Fruit fly (Drosophila melanogaster) whole organism, larva: Measurements from ENCODE around the gene CG7239.

Experiments used
- noc ChIP-seq: fragments of 200-800 bp; sonication (Bioruptor generic); optimal IDR thresholded peaks from 3 replicates; lab custom pipeline; 2019; ENCODE audit warnings: missing biosample characterization, mild to moderate bottlenecking, missing genetic modification characterization, moderate library complexity

Gene CG7239

DNA sequence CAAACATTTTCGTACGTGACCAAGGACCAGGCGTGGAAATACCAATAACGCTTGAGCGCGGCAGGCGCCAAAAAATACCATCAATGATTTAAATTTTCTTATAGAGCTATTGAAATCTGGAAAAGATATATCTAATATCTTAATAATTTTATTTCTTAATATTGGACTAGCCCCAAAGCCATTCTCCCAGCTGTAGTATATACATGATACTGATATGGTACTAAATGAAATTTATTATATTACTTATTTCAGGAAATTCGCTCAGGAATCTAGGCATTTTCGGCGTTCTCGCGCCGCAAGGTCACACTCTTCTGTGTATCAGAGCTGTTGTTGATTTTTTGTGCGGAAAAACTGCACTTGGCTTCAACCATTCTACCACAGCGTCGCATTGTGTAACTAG lies at the start of gene CG7239, which contains the start of gene CG14005:
Gene CG7239 (plus strand): TSS at position 295 of the 400 bp plus-strand sequence.
Gene CG14005 (minus strand): TSS at position 50 of the 400 bp plus-strand sequence.
- TF ChIP-seq noc (tag; lab: Kevin White, UChicago), result no peak

DNA sequence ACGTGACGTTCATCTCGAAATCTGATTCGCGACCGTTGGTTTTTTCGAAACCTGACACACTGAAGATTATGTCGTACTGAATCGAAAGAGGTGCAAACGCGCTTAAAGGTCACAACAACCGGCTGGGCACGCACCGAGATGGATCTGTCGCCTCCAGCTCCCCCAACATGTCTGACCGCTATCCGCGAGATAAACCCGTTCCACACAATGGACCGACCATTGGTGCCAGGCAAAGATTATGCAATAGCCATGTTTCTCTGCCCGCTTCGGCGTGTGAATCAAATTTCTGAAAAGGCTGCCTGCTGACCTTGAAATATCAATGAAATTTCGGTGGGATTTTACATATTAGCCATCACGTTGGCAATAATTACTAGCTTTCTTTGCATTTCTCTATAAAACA lies 36.9 kb upstream of the CG7239 start:
- TF ChIP-seq noc (tag; lab: Kevin White, UChicago), result no peak

DNA sequence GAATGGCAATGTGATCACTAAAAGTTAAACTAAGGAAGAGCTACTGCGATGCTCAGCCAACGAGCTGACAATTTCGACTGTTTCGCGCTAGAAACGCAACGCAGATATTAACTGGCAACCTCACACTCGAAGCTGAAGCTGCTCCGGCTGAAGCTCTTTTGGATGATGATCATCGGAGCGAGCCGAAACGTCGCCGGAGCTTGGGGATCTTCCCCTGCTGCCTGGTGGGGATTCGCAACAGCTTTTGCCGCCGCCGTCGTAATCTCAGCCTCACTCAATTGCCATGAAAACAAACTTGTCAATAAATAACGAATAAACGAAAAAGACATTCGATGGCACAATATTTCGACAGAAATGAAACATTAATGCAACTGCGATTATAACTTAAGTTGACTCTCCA lies 36.0 kb upstream of the CG7239 start, which contains the start of gene obst-E:
Gene obst-E (minus strand): TSS at position 101 of the 400 bp plus-strand sequence.
- TF ChIP-seq noc (tag; lab: Kevin White, UChicago), result no peak

DNA sequence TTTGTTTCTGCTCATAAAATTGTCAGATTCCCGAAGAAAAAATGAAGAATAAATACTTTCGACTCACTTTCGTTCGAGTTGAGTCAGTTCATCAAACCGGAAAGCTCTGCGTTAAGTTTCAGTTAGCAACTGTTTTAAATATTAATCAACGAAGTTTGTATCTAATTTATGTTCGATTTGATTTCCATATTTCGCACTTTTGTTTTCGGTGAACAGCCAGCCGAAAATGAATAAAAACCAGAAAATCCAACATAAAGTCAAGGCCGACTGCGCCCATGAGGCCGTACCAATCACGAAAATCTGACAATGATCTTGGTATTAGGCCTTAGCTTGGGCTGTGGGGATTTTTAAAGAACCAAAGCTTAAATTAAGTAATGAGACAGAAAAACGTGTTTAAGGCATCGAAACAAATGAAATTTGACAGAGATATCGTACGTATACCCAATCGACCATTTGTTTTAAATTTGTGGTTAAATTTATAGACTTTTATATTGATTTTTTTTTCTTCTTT lies 35.5 kb upstream of the CG7239 start:
- TF ChIP-seq noc (tag; lab: Kevin White, UChicago), result no peak

DNA sequence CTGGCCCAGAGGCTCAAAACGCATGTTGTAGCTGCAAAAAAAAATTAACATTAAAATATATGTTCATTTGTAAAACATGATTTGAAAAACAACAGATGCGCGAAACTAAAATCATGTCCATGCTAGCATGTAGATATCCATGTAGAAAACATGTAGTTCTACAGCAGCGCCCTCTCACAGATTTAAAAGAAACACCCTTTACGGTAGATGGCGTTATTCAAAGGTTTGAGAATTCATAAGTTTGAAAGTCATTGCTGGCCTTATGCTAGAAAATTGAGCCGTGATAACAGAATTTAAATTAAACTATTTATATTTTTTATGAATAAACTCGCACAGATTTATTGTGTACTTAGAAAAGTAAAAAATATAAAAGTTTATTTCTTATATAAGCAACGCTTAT lies 30.8 kb upstream of the CG7239 start:
- TF ChIP-seq noc (tag; lab: Kevin White, UChicago), result no peak

DNA sequence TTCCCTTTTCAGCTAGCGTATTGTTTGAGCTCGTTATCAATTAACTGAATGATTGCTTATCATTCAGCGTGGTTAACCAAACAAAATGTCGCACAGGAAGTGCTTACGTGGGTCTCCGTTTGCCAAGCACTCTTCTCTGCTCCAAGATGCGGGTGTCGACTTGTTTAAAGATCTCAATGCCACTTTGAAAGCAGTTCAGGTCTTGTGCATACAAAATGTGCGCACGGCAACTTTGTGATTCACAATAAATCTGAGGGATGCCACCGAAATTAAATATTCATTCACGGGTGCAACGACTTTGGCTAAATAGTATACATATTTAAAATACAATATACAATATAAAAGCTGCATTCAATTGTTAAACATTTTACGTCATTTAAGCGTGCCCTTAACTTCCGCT lies 29.8 kb upstream of the CG7239 start:
- TF ChIP-seq noc (tag; lab: Kevin White, UChicago), result no peak

DNA sequence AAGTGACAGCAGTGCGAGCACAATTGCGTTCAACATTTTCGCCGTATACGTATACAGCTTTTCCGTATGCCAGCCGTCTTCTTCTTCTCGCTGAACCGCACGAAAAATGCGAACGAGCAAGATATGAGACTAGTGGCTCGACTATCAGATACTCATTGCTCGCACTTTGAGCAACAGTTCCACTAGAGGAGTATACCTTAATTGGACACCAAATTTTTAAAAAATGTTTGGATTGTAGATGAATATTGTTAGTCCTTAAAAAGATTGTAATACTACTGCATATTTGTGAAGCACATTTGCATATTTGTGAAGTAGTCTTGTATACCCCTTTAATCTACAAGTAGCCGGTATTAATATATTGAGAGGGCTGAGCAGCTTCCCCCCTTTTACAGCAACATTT lies 23.9 kb upstream of the CG7239 start:
- TF ChIP-seq noc (tag; lab: Kevin White, UChicago), result no peak

DNA sequence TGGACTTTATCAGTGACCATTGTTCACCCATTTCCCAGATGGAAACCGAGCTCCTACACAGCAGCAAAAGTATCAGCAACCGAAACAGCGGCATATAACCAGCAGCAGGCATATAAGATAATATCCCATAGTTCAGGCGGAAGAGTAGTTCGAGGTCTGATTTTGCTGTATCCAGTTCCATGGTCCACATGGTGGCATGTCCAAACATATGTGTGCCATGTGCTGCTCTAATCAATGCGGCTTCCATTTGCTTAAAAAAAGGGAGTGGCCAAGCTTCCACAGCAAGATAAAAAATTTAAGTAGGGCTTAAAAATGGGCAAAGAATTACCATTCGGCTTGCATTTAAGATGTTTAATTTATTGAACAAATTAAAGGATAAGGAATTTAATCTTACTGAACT lies 21.3 kb upstream of the CG7239 start:
- TF ChIP-seq noc (tag; lab: Kevin White, UChicago), result no peak

DNA sequence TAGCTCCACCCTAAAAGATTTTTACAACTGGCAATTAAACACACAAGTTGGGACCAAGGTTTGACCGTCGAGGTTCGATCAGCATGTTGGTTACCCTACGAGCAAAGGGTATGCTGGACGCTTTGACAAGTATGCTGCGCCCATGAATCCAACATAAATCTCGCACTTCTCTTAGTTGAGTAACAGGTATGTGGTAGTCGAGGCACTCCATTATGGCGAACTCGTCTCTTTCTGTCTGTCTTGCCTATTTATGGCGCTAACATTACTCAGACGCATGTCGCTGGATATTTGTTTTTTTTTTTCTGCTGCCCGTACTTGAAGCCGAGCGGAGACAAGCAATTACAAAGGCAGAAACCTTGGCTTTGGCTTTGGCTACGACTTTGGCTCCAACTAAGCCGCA lies 20.8 kb upstream of the CG7239 start:
- no peak for TF ChIP-seq noc (tag; lab: Kevin White, UChicago)

DNA sequence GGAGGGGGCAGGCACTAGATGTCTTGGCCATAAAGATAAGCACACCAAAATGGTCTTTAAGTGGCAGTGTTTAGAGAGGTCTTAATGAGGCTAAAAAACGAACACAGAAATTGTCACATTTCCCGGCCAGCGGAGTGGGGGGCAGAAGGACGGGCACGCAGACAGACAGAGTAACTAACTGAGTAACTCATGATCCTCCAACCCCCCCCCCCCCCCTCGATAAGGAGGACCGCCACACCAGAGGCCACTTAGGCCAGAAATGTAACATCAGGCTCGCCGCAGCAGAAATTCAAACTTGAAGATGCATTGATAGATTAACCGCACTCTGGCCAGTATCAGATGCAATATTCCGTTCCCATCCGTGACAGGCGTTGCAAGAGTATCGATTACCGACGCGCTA lies 19.2 kb upstream of the CG7239 start:
- no peak for TF ChIP-seq noc (tag; lab: Kevin White, UChicago)

DNA sequence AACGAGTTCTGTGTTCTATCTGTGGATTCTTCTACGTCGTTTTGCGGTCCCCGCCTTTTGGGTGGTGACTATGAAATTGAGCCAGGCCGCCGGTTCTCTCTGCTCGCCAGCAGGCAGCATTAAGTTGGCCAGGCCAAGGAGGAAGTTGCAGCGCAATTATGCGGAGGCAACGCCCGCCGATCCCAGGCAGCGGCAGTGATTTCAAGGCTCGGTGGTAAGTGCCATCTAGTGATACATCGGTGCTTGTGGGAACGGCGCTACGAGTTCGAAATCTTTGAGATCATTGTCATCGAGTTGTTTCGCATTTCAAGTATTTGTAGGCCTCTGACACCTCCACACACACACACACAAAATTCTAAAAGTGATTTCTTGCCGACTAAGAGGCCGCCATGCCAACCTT lies 18.3 kb upstream of the CG7239 start, which contains the start of gene CG31913:
Gene CG31913 (plus strand): TSS at position 301 of the 400 bp plus-strand sequence.
- no peak for TF ChIP-seq noc (tag; lab: Kevin White, UChicago)

DNA sequence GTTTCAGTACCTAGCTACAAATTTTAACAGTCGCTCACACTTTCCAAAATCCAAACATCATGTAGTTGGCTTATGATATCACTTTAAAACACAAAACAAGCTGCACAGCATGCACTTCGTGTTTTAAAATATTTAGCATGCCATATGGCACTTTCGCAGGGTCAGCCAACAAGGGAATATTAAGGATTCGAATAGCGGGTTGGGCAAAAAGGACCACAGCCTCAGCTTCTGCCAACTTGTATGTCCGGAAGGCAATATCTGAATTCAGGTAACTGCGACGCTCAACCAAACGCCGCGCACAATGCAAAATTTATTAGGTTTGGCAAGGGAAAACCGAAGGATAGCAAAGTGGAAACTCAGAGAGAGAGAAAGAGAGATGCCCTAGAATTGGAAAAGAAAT lies 12.8 kb upstream of the CG7239 start:
- no peak for TF ChIP-seq noc (tag; lab: Kevin White, UChicago)

DNA sequence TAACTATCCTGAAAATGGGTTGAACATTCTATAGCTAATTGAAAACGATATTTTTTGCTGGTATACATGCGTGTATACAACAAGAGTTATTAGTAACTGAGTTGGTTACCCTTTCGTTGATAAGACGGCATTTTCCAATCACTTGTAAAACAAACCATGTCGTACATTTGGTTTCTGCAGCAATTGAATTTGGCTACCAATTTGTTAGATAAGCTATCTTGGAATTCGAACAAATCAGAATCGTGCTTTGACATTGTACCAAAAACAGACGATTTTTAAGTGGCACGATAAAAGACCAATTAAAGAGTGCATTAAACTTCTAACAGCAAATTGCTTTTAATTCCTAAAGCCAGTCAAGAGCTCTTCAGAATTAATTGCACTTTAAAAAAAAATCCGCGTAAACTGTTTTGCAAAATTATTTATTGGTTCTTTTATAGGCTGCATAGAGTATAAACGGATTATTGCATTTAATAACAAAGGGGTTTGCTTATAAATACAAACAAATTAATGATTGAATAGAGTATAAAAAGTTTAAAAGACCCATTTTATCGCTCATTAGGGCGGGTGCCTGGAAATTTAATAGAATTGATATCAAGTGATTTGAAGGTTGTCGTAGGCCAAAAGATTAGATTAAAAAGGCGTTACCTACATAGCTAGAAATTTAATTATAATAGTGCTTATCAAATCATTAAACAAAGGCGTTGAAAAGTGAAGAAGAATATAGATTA lies 11.1 kb upstream of the CG7239 start:
- no peak for TF ChIP-seq noc (tag; lab: Kevin White, UChicago)

DNA sequence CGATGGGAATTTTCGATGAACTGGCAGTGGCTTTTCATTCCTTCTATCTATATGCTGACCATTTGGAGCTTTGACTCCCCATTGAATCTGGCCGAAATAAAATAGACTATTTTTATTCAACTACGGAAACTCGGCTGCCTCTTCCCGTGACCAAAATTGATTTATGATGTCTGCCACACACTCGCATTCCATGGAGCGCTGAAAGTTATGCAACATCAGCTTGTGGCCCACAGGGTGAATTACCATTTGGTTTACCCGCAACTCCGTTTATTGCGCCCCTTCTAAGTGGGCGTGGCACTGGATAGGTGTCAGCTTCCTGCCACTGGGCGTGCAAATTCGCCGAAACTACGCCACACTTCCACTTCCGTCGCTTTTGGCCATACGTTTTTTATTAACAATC lies 8.9 kb upstream of the CG7239 start:
- no peak for TF ChIP-seq noc (tag; lab: Kevin White, UChicago)

DNA sequence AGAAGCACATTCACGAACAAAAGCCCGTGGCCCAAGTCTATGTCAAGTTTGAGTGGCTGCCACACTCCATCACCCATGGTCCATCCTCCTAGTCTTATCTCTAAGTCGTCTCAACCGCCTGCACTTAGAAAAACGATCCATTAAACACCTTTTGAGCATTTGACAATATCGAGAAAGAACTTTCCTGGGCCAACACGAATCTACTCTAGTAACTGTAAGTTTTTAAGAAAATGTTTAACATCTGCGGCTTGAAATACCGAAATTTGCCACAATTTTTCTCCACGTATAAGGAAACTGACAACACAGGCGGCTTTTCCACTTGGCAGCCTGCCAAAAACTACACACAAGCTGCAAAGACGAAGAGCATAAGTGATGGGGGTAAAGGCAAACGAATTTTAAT lies 6.8 kb upstream of the CG7239 start:
- no peak for TF ChIP-seq noc (tag; lab: Kevin White, UChicago)

DNA sequence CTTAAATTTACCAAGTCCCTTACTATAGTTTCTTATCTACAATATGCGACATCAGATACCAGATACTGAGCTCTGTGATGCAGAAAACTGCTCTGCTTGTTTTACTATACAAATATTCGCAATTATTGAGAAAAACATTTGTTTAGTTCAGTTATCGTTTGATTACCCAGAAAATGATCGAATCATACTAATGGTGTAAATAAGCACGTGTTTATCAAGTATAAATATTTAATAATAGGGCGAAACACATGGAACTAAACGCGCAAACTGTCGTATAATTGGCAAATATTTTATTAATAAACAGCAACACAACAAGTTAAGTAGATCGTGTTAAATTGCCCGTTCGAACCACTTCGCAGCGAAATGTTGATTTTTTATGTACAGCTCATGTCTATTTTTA lies 4.0 kb upstream of the CG7239 start:
- no peak for TF ChIP-seq noc (tag; lab: Kevin White, UChicago)

DNA sequence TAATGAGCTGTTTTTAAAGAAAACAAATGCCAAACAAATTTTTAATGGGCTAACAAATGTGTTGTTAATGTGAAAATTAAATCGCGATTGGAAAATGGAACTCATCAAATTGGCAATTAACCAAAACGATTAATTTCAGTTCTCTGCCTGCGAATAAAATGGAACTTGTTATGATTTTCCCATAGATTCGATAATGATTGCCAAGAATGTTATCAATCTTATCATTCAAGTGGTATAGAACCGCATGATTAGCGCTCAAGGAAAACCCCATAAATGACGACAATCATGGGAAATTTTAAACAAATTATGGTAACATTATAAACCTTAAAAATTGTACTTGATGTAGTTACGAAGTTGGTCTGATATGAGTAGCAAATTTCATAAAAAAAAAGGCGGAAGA lies 3.4 kb upstream of the CG7239 start:
- no peak for TF ChIP-seq noc (tag; lab: Kevin White, UChicago)
